Worm (Caenorhabditis elegans) whole organism, late embryonic: Measurements from ENCODE around the gene ZK1320.9.

Experiments used
- K02D7.2 ChIP-seq: sonication (generic microtip); optimal IDR thresholded peaks from 2 replicates; lab custom pipeline; 2017; ENCODE audit warnings: mild to moderate bottlenecking, missing genetic modification characterization, missing compliant biosample characterization
- ama-1 ChIP-seq: fragments of 150-350 bp; optimal IDR thresholded peaks from 2 replicates; lab custom pipeline; 2014
- ceh-19 ChIP-seq: fragments of 200-800 bp; sonication (Bioruptor generic); optimal IDR thresholded peaks from 2 replicates; lab custom pipeline; 2018; ENCODE audit warnings: mild to moderate bottlenecking, missing genetic modification characterization, missing compliant biosample characterization
- ceh-22 ChIP-seq: sonication (generic microtip); optimal IDR thresholded peaks from 2 replicates; lab custom pipeline; 2017; ENCODE audit warnings: missing biosample characterization, missing genetic modification characterization
- ceh-24 ChIP-seq: sonication (generic microtip); optimal IDR thresholded peaks from 2 replicates; lab custom pipeline; 2016; ENCODE audit warnings: mild to moderate bottlenecking, missing genetic modification characterization, missing compliant biosample characterization
- ceh-34 ChIP-seq: sonication (generic microtip); optimal IDR thresholded peaks from 2 replicates; lab custom pipeline; 2016; ENCODE audit warnings: mild to moderate bottlenecking, missing genetic modification characterization, missing compliant biosample characterization
- ceh-48 ChIP-seq: sonication (generic microtip); optimal IDR thresholded peaks from 2 replicates; lab custom pipeline; 2016; ENCODE audit warnings: missing genetic modification characterization, inconsistent platforms, missing compliant biosample characterization
- ceh-6 ChIP-seq: fragments of 200-800 bp; sonication (Bioruptor generic); optimal IDR thresholded peaks from 2 replicates; lab custom pipeline; 2018; ENCODE audit warnings: mild to moderate bottlenecking, missing genetic modification characterization, missing compliant biosample characterization
- dmd-4 ChIP-seq: sonication (generic microtip); optimal IDR thresholded peaks from 2 replicates; lab custom pipeline; 2016; ENCODE audit warnings: borderline replicate concordance, missing genetic modification characterization, missing compliant biosample characterization
- dve-1 ChIP-seq: sonication (generic microtip); optimal IDR thresholded peaks from 2 replicates; lab custom pipeline; 2017; ENCODE audit warnings: antibody characterized with exemption, mild to moderate bottlenecking, missing genetic modification characterization, missing compliant biosample characterization
- elt-4 ChIP-seq: sonication (generic microtip); optimal IDR thresholded peaks from 2 replicates; lab custom pipeline; 2016; ENCODE audit warnings: missing genetic modification characterization, missing compliant biosample characterization
- eyg-1 ChIP-seq: sonication (generic microtip); optimal IDR thresholded peaks from 2 replicates; lab custom pipeline; 2016; ENCODE audit warnings: missing genotype, missing genetic modification characterization, missing compliant biosample characterization
- hlh-30 ChIP-seq: sonication (generic microtip); optimal IDR thresholded peaks from 2 replicates; lab custom pipeline; 2017; ENCODE audit warnings: antibody characterized with exemption, missing genetic modification characterization, missing compliant biosample characterization; ENCODE audit not compliant: insufficient read depth
- hlh-6 ChIP-seq: sonication (generic microtip); optimal IDR thresholded peaks from 2 replicates; lab custom pipeline; 2016; ENCODE audit warnings: missing genotype, missing genetic modification characterization, missing compliant biosample characterization
- lim-6 ChIP-seq: sonication (generic microtip); optimal IDR thresholded peaks from 2 replicates; lab custom pipeline; 2016; ENCODE audit warnings: missing genetic modification characterization, missing compliant biosample characterization
- nfya-1 ChIP-seq: sonication (generic microtip); optimal IDR thresholded peaks from 2 replicates; lab custom pipeline; 2017; ENCODE audit warnings: missing genetic modification characterization, mild to moderate bottlenecking, missing compliant biosample characterization, antibody characterized with exemption, moderate library complexity
- nhr-232 ChIP-seq: sonication (generic microtip); optimal IDR thresholded peaks from 2 replicates; lab custom pipeline; 2016; ENCODE audit warnings: missing genetic modification characterization, missing compliant biosample characterization
- npax-4 ChIP-seq: sonication (generic microtip); optimal IDR thresholded peaks from 2 replicates; lab custom pipeline; 2016; ENCODE audit warnings: missing genetic modification characterization, missing compliant biosample characterization
- odd-2 ChIP-seq: sonication (generic microtip); optimal IDR thresholded peaks from 2 replicates; lab custom pipeline; 2017; ENCODE audit warnings: antibody characterized with exemption, mild to moderate bottlenecking, missing genetic modification characterization, missing compliant biosample characterization
- pag-3 ChIP-seq: sonication (generic microtip); optimal IDR thresholded peaks from 2 replicates; lab custom pipeline; 2016; ENCODE audit warnings: missing compliant biosample characterization, missing genetic modification characterization, borderline replicate concordance
- pha-4 ChIP-seq: fragments of 150-350 bp; optimal IDR thresholded peaks from 2 replicates; lab custom pipeline; 2018; ENCODE audit warnings: missing biosample characterization, missing genetic modification reagents, missing genetic modification characterization
- rnt-1 ChIP-seq: sonication (generic microtip); optimal IDR thresholded peaks from 2 replicates; lab custom pipeline; 2016; ENCODE audit warnings: missing genetic modification characterization, missing compliant biosample characterization
- sdc-2 ChIP-seq: sonication (generic microtip); optimal IDR thresholded peaks from 2 replicates; lab custom pipeline; 2016; ENCODE audit warnings: missing genotype, missing genetic modification characterization, missing compliant biosample characterization
- sox-2 ChIP-seq: fragments of 200-800 bp; sonication (Bioruptor generic); IDR thresholded peaks from 2 replicates; pipeline ENCODE4 v1.3.6; 2022; ENCODE audit warnings: missing genetic modification reagents, missing genetic modification characterization, missing compliant biosample characterization
- syd-9 ChIP-seq: sonication (generic microtip); optimal IDR thresholded peaks from 2 replicates; lab custom pipeline; 2016; ENCODE audit warnings: mild to moderate bottlenecking, missing genetic modification characterization, moderate library complexity, missing compliant biosample characterization
- unc-3 ChIP-seq, 2 experiments: fragments of 200-800 bp in 1 of 2; sonication (Bioruptor generic) in 1 of 2; sonication (generic microtip) in 1 of 2; conservative IDR thresholded peaks in 1 of 2; optimal IDR thresholded peaks in 1 of 2; 2 replicates each; pipeline versions ENCODE4 v1.3.6 to Lab custom; 2016 to 2022; ENCODE audit warnings: missing compliant biosample characterization in 2 of 2, missing genetic modification characterization in 2 of 2, missing genetic modification reagents in 1 of 2
- unc-42 ChIP-seq: sonication (generic microtip); optimal IDR thresholded peaks from 2 replicates; lab custom pipeline; 2016; ENCODE audit warnings: missing genotype, missing genetic modification characterization, missing compliant biosample characterization
- unc-55 ChIP-seq: sonication (generic microtip); optimal IDR thresholded peaks from 2 replicates; lab custom pipeline; 2017; ENCODE audit warnings: missing biosample characterization, missing genetic modification reagents, missing genetic modification characterization
- unc-86 ChIP-seq: sonication (generic microtip); optimal IDR thresholded peaks from 2 replicates; lab custom pipeline; 2016; ENCODE audit warnings: missing genetic modification characterization, missing compliant biosample characterization
- zip-5 ChIP-seq: sonication (generic microtip); optimal IDR thresholded peaks from 2 replicates; lab custom pipeline; 2016; ENCODE audit warnings: missing genetic modification characterization, missing compliant biosample characterization
- ztf-16 ChIP-seq: sonication (generic microtip); optimal IDR thresholded peaks from 2 replicates; lab custom pipeline; 2017; ENCODE audit warnings: missing genetic modification characterization, missing compliant biosample characterization

ZK1320.9 gene

DNA sequence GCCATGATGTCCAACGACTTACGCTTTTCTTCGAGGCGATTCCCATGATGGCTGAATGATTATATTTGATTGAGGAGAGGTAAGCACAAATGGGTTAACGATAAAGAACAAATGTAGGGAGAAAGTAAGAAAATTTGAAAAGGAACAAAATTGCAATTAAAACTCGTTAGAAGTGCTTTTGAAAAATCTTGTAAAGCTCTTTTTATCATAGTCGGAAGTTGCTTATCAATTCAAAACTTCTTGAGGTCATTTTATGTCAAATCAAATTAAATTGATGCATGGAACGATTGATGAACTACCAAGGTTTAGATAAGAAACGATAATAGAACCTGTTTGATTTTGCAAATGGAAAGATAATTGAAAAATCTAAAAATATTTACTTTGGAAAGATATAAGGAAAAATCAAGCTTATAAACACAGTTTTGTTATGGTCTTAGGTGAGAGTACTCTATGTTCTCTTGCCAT lies 22.4 kb upstream of the ZK1320.9 start, which contains the start of gene glt-5:
TSS of gene glt-5 (minus strand) at position 51 of the 465 bp plus-strand sequence.
- TF ChIP-seq syd-9 (tag; lab: Kevin White, UChicago) (no peak), elt-4 (no peak), unc-55 (GFP tag; lab: Kevin White, UChicago) (no peak)

DNA sequence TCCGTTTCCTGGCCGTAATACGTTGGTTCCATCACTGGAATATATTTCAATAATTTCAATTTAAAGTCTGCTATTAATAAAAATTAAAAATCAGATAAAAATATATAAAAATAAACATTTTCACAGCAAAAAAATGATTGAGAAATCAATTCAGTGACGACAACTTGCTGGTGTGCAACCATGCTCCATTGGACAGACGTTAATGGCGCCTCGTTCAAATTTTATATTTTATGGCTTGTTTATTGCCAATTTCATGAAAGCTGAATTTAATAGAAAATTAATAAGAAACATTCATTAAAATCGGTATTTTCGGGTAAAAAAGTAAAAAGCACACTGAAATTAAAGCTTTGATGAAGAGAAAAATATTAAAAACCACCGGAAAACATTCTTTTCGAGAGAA lies 19.7 kb upstream of the ZK1320.9 start, which contains the start of gene Y53C12A.3:
TSS of gene Y53C12A.3 (minus strand) at position 34 of the 400 bp plus-strand sequence.
- TF ChIP-seq nfya-1 (tag; lab: Kevin White, UChicago) (peak; percentile 0), dve-1 (tag; lab: Kevin White, UChicago) (no peak)

DNA sequence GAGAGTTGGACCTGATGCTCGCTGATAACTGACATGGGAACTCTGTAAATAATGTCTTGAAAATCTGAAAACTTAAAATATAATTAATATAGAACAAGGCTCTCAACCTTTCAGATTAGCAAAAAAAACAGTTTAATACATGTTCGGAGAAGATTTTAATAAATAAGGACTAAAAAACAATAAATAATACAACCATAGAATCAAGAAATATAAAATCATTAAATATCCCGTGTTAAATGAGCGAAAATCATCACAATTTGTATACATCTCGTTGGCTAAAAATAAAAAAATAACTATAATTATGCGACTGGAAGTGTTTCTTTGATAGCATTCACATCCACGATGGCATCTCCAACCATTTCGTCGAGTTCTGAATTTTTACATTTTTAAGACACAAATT lies 18.2 kb upstream of the ZK1320.9 start, which contains the start of gene Y53C12A.10:
TSS of gene Y53C12A.10 (minus strand) at position 101 of the 400 bp plus-strand sequence.
- TF ChIP-seq eyg-1 (tag; lab: Kevin White, UChicago): no peak
- TF ChIP-seq sdc-2 (tag; lab: Kevin White, UChicago): no peak
- TF ChIP-seq ceh-6: no peak
- no peak for TF ChIP-seq pag-3
- TF ChIP-seq K02D7.2: no peak
- TF ChIP-seq pha-4 (tag; lab: Kevin White, UChicago): no peak
- TF ChIP-seq dmd-4: no peak
- TF ChIP-seq npax-4: no peak
- no peak for TF ChIP-seq odd-2 (tag; lab: Kevin White, UChicago)
- no peak for TF ChIP-seq ama-1 (lab: Kevin White, UChicago)

DNA sequence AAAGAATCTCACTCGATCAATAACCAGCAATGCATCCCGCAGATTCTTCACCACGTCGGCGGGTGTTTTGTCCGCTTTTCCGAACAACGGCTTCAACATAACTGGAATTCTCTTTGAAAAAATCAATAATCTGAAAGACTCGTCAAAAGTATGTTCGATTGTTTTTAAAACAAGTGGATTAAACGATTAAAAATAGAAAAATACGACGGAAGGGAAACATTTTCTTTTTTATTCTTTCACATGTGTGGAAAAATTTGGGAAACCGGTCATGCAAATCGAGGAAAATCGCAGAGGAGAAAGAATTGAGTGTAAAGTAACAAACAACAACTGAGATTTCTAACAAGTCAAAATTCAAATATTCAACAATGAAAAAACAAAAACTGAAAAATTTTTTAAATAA lies 17.1 kb upstream of the ZK1320.9 start, which contains the start of gene mop-25.2:
TSS of gene mop-25.2 (minus strand) at position 101 of the 400 bp plus-strand sequence.
- TF ChIP-seq hlh-6 (no peak), nhr-232 (tag; lab: Kevin White, UChicago) (no peak), ztf-16 (tag; lab: Kevin White, UChicago) (no peak), ceh-19 (GFP tag; lab: Kevin White, UChicago) (no peak)
- TF ChIP-seq, all 69 proteins: peak for 0

DNA sequence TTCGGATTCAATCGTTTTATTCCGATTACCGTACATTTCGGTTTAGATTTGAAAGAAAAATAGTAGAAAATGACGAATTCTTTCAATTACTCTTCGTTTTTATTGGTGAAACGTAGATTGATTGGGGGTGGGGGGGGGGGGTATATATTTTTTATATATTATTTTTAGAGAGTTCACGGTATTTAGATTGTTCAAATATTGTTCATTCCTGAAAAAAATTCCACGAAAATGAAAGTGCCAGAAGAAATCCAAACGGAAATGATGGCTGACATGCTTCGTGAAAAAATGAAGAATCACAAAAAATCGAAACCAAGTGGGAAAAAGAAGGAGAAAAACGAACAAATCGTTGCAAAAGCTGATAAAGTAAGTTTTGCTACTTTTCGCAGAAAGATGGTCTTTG lies 13.8 kb upstream of the ZK1320.9 start, which contains the start of the genes Y53C12A.8 and Y53C12A.7:
TSS of gene Y53C12A.8 (minus strand) at position 101 of the 400 bp plus-strand sequence.
TSS of gene Y53C12A.7 (plus strand) at position 181 of the 400 bp plus-strand sequence.
- no peak for TF ChIP-seq dmd-4
- TF ChIP-seq sox-2: no peak
- no peak for TF ChIP-seq hlh-30 (tag; lab: Kevin White, UChicago)
- TF ChIP-seq unc-86 (tag; lab: Kevin White, UChicago): no peak
- TF ChIP-seq ceh-22 (tag; lab: Kevin White, UChicago): no peak
- TF ChIP-seq unc-3 (GFP tag; conservative IDR thresholded peaks at IDR 0.05; lab: Robert Waterston, UW): no peak
- TF ChIP-seq unc-3 (tag; optimal IDR thresholded peaks at IDR 0.05; lab: Kevin White, UChicago): no peak
- TF ChIP-seq ceh-48 (tag; lab: Kevin White, UChicago): no peak
- TF ChIP-seq K02D7.2: no peak
- TF ChIP-seq dve-1 (tag; lab: Kevin White, UChicago): no peak
- no peak for TF ChIP-seq ceh-24
- TF ChIP-seq rnt-1 (tag; lab: Kevin White, UChicago): no peak
- no peak for TF ChIP-seq lim-6
- no peak for TF ChIP-seq ceh-34 (tag; lab: Kevin White, UChicago)

DNA sequence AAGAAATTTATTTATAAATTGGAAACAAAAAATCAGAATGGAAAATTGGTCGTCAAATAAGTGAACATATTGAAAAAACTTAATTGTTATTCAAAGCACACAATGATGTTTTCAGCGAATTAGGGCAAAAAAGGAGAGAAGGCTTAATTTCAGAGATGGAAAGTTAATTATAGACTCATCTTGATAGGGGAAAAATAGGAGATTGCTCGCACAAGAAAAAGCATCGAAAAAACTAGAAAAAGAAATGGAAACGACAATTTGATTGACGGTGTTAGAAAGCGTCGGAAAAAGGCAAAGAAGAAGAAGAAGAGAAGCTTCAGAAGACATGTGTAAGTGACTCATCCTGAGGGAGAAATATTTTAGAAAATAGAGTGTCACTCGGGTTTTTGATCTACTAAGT lies 9.4 kb upstream of the ZK1320.9 start:
- TF ChIP-seq unc-42 (peak; percentile 55), zip-5 (no peak)
